Worm (Caenorhabditis elegans): ENCODE data around the gene C09B9.1.
"Not testable (repeated sequence)": the region's sequence is repeated elsewhere in the genome, so short reads cannot be mapped to it uniquely, and the experiment has no call there.

- not testable (repeated sequence) for TF ChIP-seq nhr-12, ceh-82, nhr-237, unc-30, lsy-2, elt-3 (tag; optimal IDR thresholded peaks at IDR 0.05)
Observed at ce11 chrIV:5070593-5070992, 33.0 kb downstream of the C09B9.1 start, which contains the start of gene C02B10.6.

All from whole organism, L1 larva.